Fruit fly (Drosophila melanogaster) whole organism, embryonic: ENCODE measurements around the gene Spec2.

Experiments used
- Ada2b ChIP-seq: fragments of 200-800 bp; sonication (Bioruptor generic); IDR thresholded peaks from 2 replicates; pipeline ENCODE4 v1.3.6; 2022; ENCODE audit warnings: missing biosample characterization, missing genetic modification characterization
- CG13775 ChIP-seq: fragments of 200-800 bp; sonication (Bioruptor generic); optimal IDR thresholded peaks from 3 replicates; lab custom pipeline; 2017; ENCODE audit warnings: missing biosample characterization, mild to moderate bottlenecking, missing genetic modification characterization
- CG14667 ChIP-seq: fragments of 200-800 bp; sonication (Bioruptor generic); IDR thresholded peaks from 2 replicates; pipeline ENCODE4 v1.3.6; 2022; ENCODE audit warnings: missing biosample characterization, missing genetic modification characterization
- CG15011 ChIP-seq: fragments of 200-800 bp; sonication (Bioruptor generic); optimal IDR thresholded peaks from 3 replicates; lab custom pipeline; 2018; ENCODE audit warnings: missing biosample characterization, mild to moderate bottlenecking, missing genetic modification characterization
- CG17186 ChIP-seq: fragments of 200-800 bp; sonication (Bioruptor generic); optimal IDR thresholded peaks from 3 replicates; lab custom pipeline; 2017; ENCODE audit warnings: missing biosample characterization, missing genetic modification reagents, missing genetic modification characterization
- CG17612 ChIP-seq: fragments of 200-800 bp; sonication (Bioruptor generic); IDR thresholded peaks from 2 replicates; pipeline ENCODE4 v1.3.6; 2022; ENCODE audit warnings: missing biosample characterization, missing genetic modification characterization
- CG18476 ChIP-seq: fragments of 200-800 bp; sonication (Bioruptor generic); optimal IDR thresholded peaks from 2 replicates; lab custom pipeline; 2016; ENCODE audit warnings: missing biosample characterization, mild to moderate bottlenecking, missing genetic modification characterization
- CG18599 ChIP-seq: fragments of 200-800 bp; sonication (Bioruptor generic); optimal IDR thresholded peaks from 3 replicates; lab custom pipeline; 2017; ENCODE audit warnings: missing biosample characterization, missing genetic modification characterization, mild to moderate bottlenecking, moderate library complexity, missing genetic modification reagents
- CG2129 ChIP-seq: fragments of 200-800 bp; sonication (Bioruptor generic); IDR thresholded peaks from 2 replicates; pipeline ENCODE4 v1.3.6; 2022; ENCODE audit warnings: missing biosample characterization, missing genetic modification characterization; ENCODE audit not compliant: partially characterized antibody
- CG2889 ChIP-seq: fragments of 200-800 bp; sonication (Bioruptor generic); IDR thresholded peaks from 3 replicates; pipeline ENCODE4 v1.3.6; 2022; ENCODE audit warnings: missing biosample characterization, missing genetic modification characterization
- CG31388 ChIP-seq: fragments of 200-800 bp; sonication (Bioruptor generic); optimal IDR thresholded peaks from 2 replicates; lab custom pipeline; 2016; ENCODE audit warnings: missing biosample characterization, missing genetic modification characterization
- CG4854 ChIP-seq: fragments of 200-800 bp; sonication (Bioruptor generic); optimal IDR thresholded peaks from 2 replicates; lab custom pipeline; 2016; ENCODE audit warnings: missing biosample characterization, missing genetic modification characterization, inconsistent platforms
- CG6272 ChIP-seq: fragments of 200-800 bp; sonication (Bioruptor generic); IDR thresholded peaks from 2 replicates; pipeline ENCODE4 v1.3.6; 2022; ENCODE audit warnings: missing biosample characterization, missing genetic modification characterization
- CG6765 ChIP-seq: fragments of 200-800 bp; sonication (Bioruptor generic); optimal IDR thresholded peaks from 3 replicates; lab custom pipeline; 2017; ENCODE audit warnings: missing biosample characterization, mild to moderate bottlenecking, missing genetic modification characterization
- CG6791 ChIP-seq: fragments of 200-800 bp; sonication (Bioruptor generic); IDR thresholded peaks from 3 replicates; pipeline ENCODE4 v1.3.6; 2022; ENCODE audit warnings: missing biosample characterization, missing genetic modification characterization; ENCODE audit not compliant: partially characterized antibody
- CG8944 ChIP-seq: fragments of 200-800 bp; sonication (Bioruptor generic); optimal IDR thresholded peaks from 3 replicates; lab custom pipeline; 2016; ENCODE audit warnings: missing biosample characterization, missing genetic modification characterization
- CG9215 ChIP-seq: fragments of 200-800 bp; sonication (Bioruptor generic); IDR thresholded peaks from 2 replicates; pipeline ENCODE4 v1.3.6; 2022; ENCODE audit warnings: missing biosample characterization, missing genetic modification characterization
- Drgx ChIP-seq: fragments of 200-800 bp; sonication (Bioruptor generic); IDR thresholded peaks from 2 replicates; pipeline ENCODE4 v1.3.6; 2022; ENCODE audit warnings: missing biosample characterization, missing genetic modification characterization
- E2f1 ChIP-seq: fragments of 200-800 bp; sonication (Bioruptor generic); IDR thresholded peaks from 2 replicates; pipeline ENCODE4 v1.3.6; 2022; ENCODE audit warnings: missing biosample characterization, missing genetic modification characterization
- Eip74EF ChIP-seq, 2 experiments: fragments of 200-800 bp in 1 of 2; fragments of >200 bp in 1 of 2; sonication (Bioruptor generic) in 1 of 2; optimal IDR thresholded peaks; 2 replicates each; lab custom pipeline; 2017 to 2019; ENCODE audit warnings: missing biosample characterization in 2 of 2, missing genetic modification characterization in 2 of 2, mild to moderate bottlenecking in 1 of 2, moderate library complexity in 1 of 2
- Med ChIP-seq: fragments of 200-800 bp; sonication (Bioruptor generic); peaks from one replicate; lab custom pipeline; 2016; ENCODE audit warnings: missing biosample characterization, missing genetic modification characterization, mild to moderate bottlenecking, inconsistent platforms, moderate library complexity
- Nf-YC ChIP-seq: fragments of 200-800 bp; optimal IDR thresholded peaks from 3 replicates; lab custom pipeline; 2019; ENCODE audit warnings: missing biosample characterization, mild to moderate bottlenecking, missing genetic modification characterization, moderate library complexity
- Side ChIP-seq: fragments of 200-800 bp; sonication (Bioruptor generic); optimal IDR thresholded peaks from 2 replicates; lab custom pipeline; 2016; ENCODE audit warnings: missing biosample characterization, missing genetic modification characterization
- Sox100B ChIP-seq: fragments of 200-800 bp; sonication (Bioruptor generic); optimal IDR thresholded peaks from 3 replicates; lab custom pipeline; 2018; ENCODE audit warnings: missing biosample characterization, mild to moderate bottlenecking, missing genetic modification characterization
- TFAM ChIP-seq: fragments of 200-800 bp; sonication (Bioruptor generic); optimal IDR thresholded peaks from 2 replicates; lab custom pipeline; 2017; ENCODE audit warnings: missing biosample characterization, missing genetic modification characterization, inconsistent platforms
- Tbp ChIP-seq: fragments of >200 bp; optimal IDR thresholded peaks from 2 replicates; lab custom pipeline; 2018; ENCODE audit warnings: missing biosample characterization, missing genetic modification characterization
- Vsx1 ChIP-seq: fragments of 200-800 bp; sonication (Bioruptor generic); optimal IDR thresholded peaks from 2 replicates; lab custom pipeline; 2017; ENCODE audit warnings: missing biosample characterization, mild to moderate bottlenecking, missing genetic modification characterization, missing genetic modification reagents
- Xrp1 ChIP-seq: fragments of 200-800 bp; sonication (Bioruptor generic); IDR thresholded peaks from 2 replicates; pipeline ENCODE4 v1.3.6; 2022; ENCODE audit warnings: missing biosample characterization, missing genetic modification characterization
- az2 ChIP-seq: fragments of 200-800 bp; sonication (Bioruptor generic); optimal IDR thresholded peaks from 3 replicates; lab custom pipeline; 2016; ENCODE audit warnings: missing biosample characterization, missing genetic modification characterization
- danr ChIP-seq: fragments of 200-800 bp; sonication (Bioruptor generic); IDR thresholded peaks from 2 replicates; pipeline ENCODE4 v1.3.6; 2022; ENCODE audit warnings: missing biosample characterization, missing genetic modification characterization
- dm ChIP-seq: fragments of 200-800 bp; sonication (Bioruptor generic); optimal IDR thresholded peaks from 3 replicates; lab custom pipeline; 2016; ENCODE audit warnings: missing biosample characterization, missing genetic modification characterization
- dmrt99B ChIP-seq: fragments of 200-800 bp; sonication (Bioruptor generic); optimal IDR thresholded peaks from 2 replicates; lab custom pipeline; 2018; ENCODE audit warnings: missing biosample characterization, mild to moderate bottlenecking, missing genetic modification characterization, moderate library complexity
- grau ChIP-seq: fragments of 200-800 bp; optimal IDR thresholded peaks from 3 replicates; lab custom pipeline; 2019; ENCODE audit warnings: missing biosample characterization, mild to moderate bottlenecking, missing genetic modification characterization, moderate library complexity
- gsb-n ChIP-seq: fragments of 200-800 bp; sonication (Bioruptor generic); optimal IDR thresholded peaks from 3 replicates; lab custom pipeline; 2018; ENCODE audit warnings: missing biosample characterization, mild to moderate bottlenecking, missing genetic modification characterization
- hbn ChIP-seq: fragments of 200-800 bp; sonication (Bioruptor generic); IDR thresholded peaks from 2 replicates; pipeline ENCODE4 v1.3.6; 2022; ENCODE audit warnings: missing biosample characterization, missing genetic modification characterization; ENCODE audit not compliant: partially characterized antibody
- her ChIP-seq: fragments of 200-800 bp; sonication (Bioruptor generic); optimal IDR thresholded peaks from 2 replicates; lab custom pipeline; 2016; ENCODE audit warnings: missing biosample characterization, missing genetic modification characterization
- hth ChIP-seq: fragments of >200 bp; optimal IDR thresholded peaks from 2 replicates; lab custom pipeline; 2017; ENCODE audit warnings: inconsistent platforms
- ind ChIP-seq: fragments of 200-800 bp; sonication (Bioruptor generic); optimal IDR thresholded peaks from 3 replicates; lab custom pipeline; 2016; ENCODE audit warnings: missing biosample characterization, missing genetic modification characterization
- lov ChIP-seq, 2 experiments: fragments of 200-800 bp in 1 of 2; fragments of >200 bp in 1 of 2; sonication (Bioruptor generic) in 1 of 2; IDR thresholded peaks in 1 of 2; optimal IDR thresholded peaks in 1 of 2; 2 replicates in 1 of 2; 3 replicates in 1 of 2; pipeline versions ENCODE4 v1.3.6 to Lab custom; 2017 to 2022; ENCODE audit warnings: missing biosample characterization in 1 of 2, missing genetic modification characterization in 1 of 2
- nau ChIP-seq: fragments of 200-800 bp; sonication (Bioruptor generic); optimal IDR thresholded peaks from 3 replicates; lab custom pipeline; 2017; ENCODE audit warnings: missing biosample characterization, mild to moderate bottlenecking, missing genetic modification characterization, missing genetic modification reagents
- odd ChIP-seq: fragments of 200-800 bp; sonication (Bioruptor generic); optimal IDR thresholded peaks from 2 replicates; lab custom pipeline; 2017; ENCODE audit warnings: missing biosample characterization, mild to moderate bottlenecking, missing genetic modification characterization
- otp ChIP-seq: fragments of 200-800 bp; sonication (Bioruptor generic); IDR thresholded peaks from 3 replicates; pipeline ENCODE4, ENCODE4 v1.3.6; 2022; ENCODE audit warnings: missing biosample characterization, missing genetic modification characterization
- prd ChIP-seq, 3 experiments: fragments of >200 bp in 2 of 3; fragments of 200-800 bp in 1 of 3; sonication (Bioruptor generic) in 1 of 3; optimal IDR thresholded peaks in 2 of 3; IDR thresholded peaks in 1 of 3; 2 replicates in 2 of 3; 3 replicates in 1 of 3; pipeline versions ENCODE4 v1.3.6 to Lab custom; 2017 to 2022; ENCODE audit warnings: missing biosample characterization in 1 of 3, missing genetic modification characterization in 1 of 3
- scrt ChIP-seq: fragments of 200-800 bp; sonication (Bioruptor generic); optimal IDR thresholded peaks from 2 replicates; lab custom pipeline; 2018; ENCODE audit warnings: missing biosample characterization, mild to moderate bottlenecking, missing genetic modification characterization, moderate library complexity
- seq ChIP-seq: fragments of 200-800 bp; sonication (Bioruptor generic); IDR thresholded peaks from 2 replicates; pipeline ENCODE4 v1.3.6; 2022; ENCODE audit warnings: missing biosample characterization, missing genetic modification characterization
- slbo ChIP-seq: fragments of 200-800 bp; sonication (Bioruptor generic); IDR thresholded peaks from 2 replicates; pipeline ENCODE4 v1.3.6; 2022; ENCODE audit warnings: missing biosample characterization, missing genetic modification characterization
- tll ChIP-seq, 2 experiments: fragments of 200-800 bp in 1 of 2; fragments of >200 bp in 1 of 2; sonication (Bioruptor generic) in 1 of 2; optimal IDR thresholded peaks; 2 replicates each; lab custom pipeline; 2017 to 2019; ENCODE audit warnings: missing biosample characterization in 2 of 2, missing genetic modification characterization in 2 of 2, mild to moderate bottlenecking in 1 of 2, moderate library complexity in 1 of 2
- unc-4 ChIP-seq: fragments of 200-800 bp; sonication (Bioruptor generic); IDR thresholded peaks from 2 replicates; pipeline ENCODE4 v1.3.6; 2022; ENCODE audit warnings: missing biosample characterization, missing genetic modification characterization; ENCODE audit not compliant: partially characterized antibody
- vvl ChIP-seq: fragments of 200-800 bp; sonication (Bioruptor generic); IDR thresholded peaks from 2 replicates; pipeline ENCODE4 v1.3.6; 2022; ENCODE audit warnings: missing biosample characterization, missing genetic modification characterization
- yki ChIP-seq: fragments of >200 bp; optimal IDR thresholded peaks from 3 replicates; lab custom pipeline; 2018

Gene Spec2

DNA sequence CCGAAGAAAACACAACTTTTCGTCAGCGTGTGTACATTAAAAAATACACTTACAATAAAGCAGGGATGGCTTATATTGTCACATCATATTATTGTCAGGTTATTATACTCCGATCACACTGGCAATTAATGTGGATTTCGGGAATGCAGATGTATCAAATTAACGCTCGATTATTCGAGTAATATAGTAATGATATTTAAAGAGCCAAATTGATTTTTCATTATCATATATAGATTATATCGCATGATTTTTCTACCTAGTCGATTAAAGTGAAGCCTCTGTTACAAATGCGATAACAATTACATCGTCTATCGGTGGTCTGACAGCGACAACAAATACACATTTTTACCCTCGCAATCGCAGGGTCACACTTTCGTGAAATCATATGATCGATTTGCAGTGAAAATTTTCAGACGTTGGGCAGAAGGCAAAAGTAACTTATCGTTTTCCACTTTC, 32.5 kb downstream of the Spec2 start, which contains the start of the genes noi and Vha26 (continued):
- no peak for TF ChIP-seq CG18599 (GFP tag; lab: Kevin White, UChicago)
- TF ChIP-seq lov (optimal IDR thresholded peaks at IDR 0.05; lab: Kevin White, UChicago): no peak
- TF ChIP-seq lov (GFP tag; IDR thresholded peaks at IDR 0.05; lab: Robert Waterston, UW): no peak
- peak; percentile 16 for TF ChIP-seq dm (GFP tag; lab: Kevin White, UChicago)
- peak; percentile 49 for TF ChIP-seq CG13775 (GFP tag; lab: Kevin White, UChicago)
- no peak for TF ChIP-seq Sox100B (GFP tag; lab: Kevin White, UChicago)
- no peak for TF ChIP-seq hth (lab: Kevin White, UChicago)
- peak; percentile 3 for TF ChIP-seq az2
- TF ChIP-seq slbo: peak; percentile 47
- TF ChIP-seq scrt: no peak
- no peak for TF ChIP-seq Drgx (GFP tag; lab: Robert Waterston, UW)
- TF ChIP-seq CG6765 (GFP tag; lab: Kevin White, UChicago): no peak
- TF ChIP-seq grau (tag; lab: Kevin White, UChicago): peak; percentile 72
- TF ChIP-seq CG6272 (GFP tag; lab: Robert Waterston, UW): no peak
- 0 out of 2 replicates have a peak, but pooled peaks have one; percentile 27 for TF ChIP-seq hbn
- peak; percentile 78 for TF ChIP-seq CG17186 (GFP tag; lab: Kevin White, UChicago)
- TF ChIP-seq CG2889: no peak
- TF ChIP-seq odd: no peak
- no peak for TF ChIP-seq Eip74EF (GFP tag; optimal IDR thresholded peaks at IDR 0.05; lab: Kevin White, UChicago)
- TF ChIP-seq gsb-n (tag; lab: Kevin White, UChicago): no peak
- TF ChIP-seq unc-4 (GFP tag; lab: Robert Waterston, UW): peak; percentile 45; the same call in 1 of the 2 replicates
- no peak for TF ChIP-seq CG8944 (GFP tag; lab: Kevin White, UChicago)
- TF ChIP-seq CG14667 (GFP tag; lab: Robert Waterston, UW): no peak
- peak; percentile 51 for TF ChIP-seq CG2129 (GFP tag; lab: Robert Waterston, UW)
- TF ChIP-seq seq (GFP tag; lab: Robert Waterston, UW): no peak
- no peak for TF ChIP-seq E2f1 (GFP tag; lab: Robert Waterston, UW)
- no peak for TF ChIP-seq nau (GFP tag; lab: Kevin White, UChicago)
- peak; percentile 10; the same call in 1 of the 2 replicates for TF ChIP-seq Xrp1 (GFP tag; lab: Robert Waterston, UW)
- no peak for TF ChIP-seq CG15011 (GFP tag; lab: Kevin White, UChicago)
- no peak for TF ChIP-seq CG9215 (GFP tag; lab: Robert Waterston, UW)
- no peak for TF ChIP-seq CG31388 (GFP tag; lab: Kevin White, UChicago)
- no peak for TF ChIP-seq Ada2b (GFP tag; lab: Robert Waterston, UW)
- no peak for TF ChIP-seq CG4854
- TF ChIP-seq Vsx1 (GFP tag; lab: Kevin White, UChicago): no peak
- TF ChIP-seq otp (GFP tag; lab: Robert Waterston, UW): no peak
- peak; percentile 91 for TF ChIP-seq Med (GFP tag; lab: Kevin White, UChicago)
- TF ChIP-seq ind (GFP tag; lab: Kevin White, UChicago): peak; percentile 38
- no peak for TF ChIP-seq danr (GFP tag; lab: Robert Waterston, UW)
- peak in 1 of 2 experiments; percentile 33 for TF ChIP-seq tll (GFP tag; optimal IDR thresholded peaks at IDR 0.05; lab: Kevin White, UChicago)
- TF ChIP-seq CG17612 (GFP tag; lab: Robert Waterston, UW): no peak
- TF ChIP-seq TFAM (GFP tag; lab: Kevin White, UChicago): no peak
- no peak for TF ChIP-seq Tbp (GFP tag; lab: Kevin White, UChicago)
- peak; percentile 58 for TF ChIP-seq CG18476 (GFP tag; lab: Kevin White, UChicago)
- TF ChIP-seq Side (GFP tag; lab: Kevin White, UChicago): no peak
- peak; percentile 57 for TF ChIP-seq Nf-YC (tag; lab: Kevin White, UChicago)
- TF ChIP-seq dmrt99B (tag; lab: Kevin White, UChicago): no peak
- TF ChIP-seq vvl (GFP tag; lab: Robert Waterston, UW): peak; percentile 18; the same call in 1 of the 2 replicates
- no peak for TF ChIP-seq prd (optimal IDR thresholded peaks at IDR 0.05; lab: Kevin White, UChicago)
- peak; percentile 29; the same call in 1 of the 3 replicates for TF ChIP-seq prd (GFP tag; IDR thresholded peaks at IDR 0.05; lab: Robert Waterston, UW)
- no peak for TF ChIP-seq yki (lab: Kevin White, UChicago)
- no peak for TF ChIP-seq her
- peak; percentile 55; the same call in 1 of the 3 replicates for TF ChIP-seq CG6791 (GFP tag; lab: Robert Waterston, UW)
